Worm (Caenorhabditis elegans) whole organism, L4 larva: ENCODE results near the gene ZK218.3.

Experiments
- F26F4.8 ChIP-seq: fragments of 200-800 bp; sonication (Bioruptor generic); conservative IDR thresholded peaks from 2 replicates; pipeline ENCODE4 v1.3.6; 2022; ENCODE audit warnings: missing genetic modification characterization, missing compliant biosample characterization
- F44E2.7 ChIP-seq: fragments of 200-800 bp; sonication (Bioruptor generic); IDR thresholded peaks from 2 replicates; pipeline ENCODE4 v2.1.2; 2022; ENCODE audit warnings: missing genetic modification characterization, missing compliant biosample characterization
- F49E8.2 ChIP-seq: sonication (generic microtip); optimal IDR thresholded peaks from 2 replicates; lab custom pipeline; 2016; ENCODE audit warnings: missing compliant biosample characterization, mild to moderate bottlenecking, missing genetic modification characterization, borderline replicate concordance
- R02D3.7 ChIP-seq: fragments of 150-350 bp; sonication (generic microtip); optimal IDR thresholded peaks from 3 replicates; lab custom pipeline; 2014; ENCODE audit warnings: missing biosample characterization, missing genetic modification characterization
- Y105C5A.15 ChIP-seq: fragments of 200-800 bp; sonication (Bioruptor generic); IDR thresholded peaks from 2 replicates; pipeline ENCODE4 v1.3.6; 2022; ENCODE audit warnings: missing genetic modification characterization, missing compliant biosample characterization
- ZK546.5 ChIP-seq, 2 experiments: sonication (generic microtip); optimal IDR thresholded peaks; 2 replicates each; lab custom pipeline; 2017; ENCODE audit warnings: missing biosample characterization in 2 of 2, missing genetic modification characterization in 2 of 2
- ama-1 ChIP-seq: fragments of 150-350 bp; optimal IDR thresholded peaks from 2 replicates; lab custom pipeline; 2014; ENCODE audit warnings: inconsistent platforms, mixed read lengths
- arid-1 ChIP-seq: fragments of 200-800 bp; sonication (Bioruptor generic); conservative IDR thresholded peaks from 2 replicates; pipeline ENCODE4 v1.3.6; 2022; ENCODE audit warnings: missing genetic modification reagents, missing genetic modification characterization, missing compliant biosample characterization
- attf-4 ChIP-seq: sonication (generic microtip); optimal IDR thresholded peaks from 3 replicates; lab custom pipeline; 2017; ENCODE audit warnings: missing biosample characterization, missing genetic modification characterization
- ceh-20 ChIP-seq: fragments of 200-800 bp; sonication (Bioruptor generic); IDR thresholded peaks from 2 replicates; pipeline ENCODE4 v1.3.6; 2022; ENCODE audit warnings: missing genetic modification reagents, missing genetic modification characterization, missing compliant biosample characterization
- ceh-44 ChIP-seq: fragments of 200-800 bp; sonication (Bioruptor generic); IDR thresholded peaks from 2 replicates; pipeline ENCODE4 v1.3.6; 2022; ENCODE audit warnings: missing genetic modification reagents, missing genetic modification characterization, missing compliant biosample characterization
- ceh-82 ChIP-seq: sonication (generic microtip); optimal IDR thresholded peaks from 2 replicates; lab custom pipeline; 2017; ENCODE audit warnings: missing biosample characterization, missing genetic modification characterization
- ctbp-1 ChIP-seq: fragments of 200-800 bp; sonication (Bioruptor generic); IDR thresholded peaks from 2 replicates; pipeline ENCODE4 v1.3.6; 2022; ENCODE audit warnings: missing genetic modification reagents, missing genetic modification characterization, missing compliant biosample characterization
- daf-19 ChIP-seq: fragments of 200-800 bp; sonication (Bioruptor generic); conservative IDR thresholded peaks from 2 replicates; pipeline ENCODE4 v1.3.6; 2022; ENCODE audit warnings: missing genetic modification characterization, missing compliant biosample characterization
- daf-8 ChIP-seq: fragments of 200-800 bp; sonication (Bioruptor generic); IDR thresholded peaks from 2 replicates; pipeline ENCODE4 v1.3.6; 2022; ENCODE audit warnings: missing genetic modification characterization, missing compliant biosample characterization
- hif-1 ChIP-seq, 2 experiments: sonication (generic microtip); optimal IDR thresholded peaks; 2 replicates each; lab custom pipeline; 2016 to 2017; ENCODE audit warnings: missing compliant biosample characterization in 2 of 2, missing genetic modification characterization in 2 of 2, missing genetic modification reagents in 2 of 2, missing genotype in 2 of 2, mild to moderate bottlenecking in 1 of 2
- hlh-11 ChIP-seq: fragments of 200-800 bp; sonication (Bioruptor generic); optimal IDR thresholded peaks from 2 replicates; lab custom pipeline; 2018; ENCODE audit warnings: mild to moderate bottlenecking, missing genetic modification characterization, missing compliant biosample characterization
- hlh-30 ChIP-seq: sonication (generic microtip); optimal IDR thresholded peaks from 2 replicates; lab custom pipeline; 2017; ENCODE audit warnings: antibody characterized with exemption, mild to moderate bottlenecking, missing genetic modification characterization, missing compliant biosample characterization; ENCODE audit not compliant: insufficient read depth
- hmg-1.1 ChIP-seq: fragments of 200-800 bp; sonication (Bioruptor generic); IDR thresholded peaks from 2 replicates; pipeline ENCODE4 v1.3.6; 2022; ENCODE audit warnings: missing genetic modification reagents, missing genetic modification characterization, missing compliant biosample characterization
- jun-1 ChIP-seq: fragments of 150-350 bp; optimal IDR thresholded peaks from 2 replicates; lab custom pipeline; 2014; ENCODE audit warnings: missing biosample characterization, missing genetic modification reagents, missing genetic modification characterization
- lim-7 ChIP-seq: fragments of 200-800 bp; sonication (Bioruptor generic); IDR thresholded peaks from 2 replicates; pipeline ENCODE4 v1.3.6; 2022; ENCODE audit warnings: missing genetic modification characterization, missing compliant biosample characterization
- lin-13 ChIP-seq: fragments of 150-350 bp; optimal IDR thresholded peaks from 2 replicates; lab custom pipeline; 2014; ENCODE audit warnings: missing biosample characterization, missing genetic modification reagents, missing genetic modification characterization
- lin-38 ChIP-seq: fragments of 200-800 bp; sonication (Bioruptor generic); IDR thresholded peaks from 2 replicates; pipeline ENCODE4 v1.3.6; 2022; ENCODE audit warnings: missing genetic modification reagents, missing genetic modification characterization, missing compliant biosample characterization
- lin-39 ChIP-seq: fragments of 150-350 bp; optimal IDR thresholded peaks from 2 replicates; lab custom pipeline; 2014; ENCODE audit warnings: missing biosample characterization, missing genetic modification reagents, missing genetic modification characterization
- lir-3 ChIP-seq: sonication (generic microtip); optimal IDR thresholded peaks from 2 replicates; lab custom pipeline; 2016; ENCODE audit warnings: mild to moderate bottlenecking, missing genetic modification characterization, missing compliant biosample characterization
- mdt-29 ChIP-seq: fragments of 200-800 bp; sonication (Bioruptor generic); IDR thresholded peaks from 2 replicates; pipeline ENCODE4 v1.3.6; 2022; ENCODE audit warnings: missing genetic modification reagents, missing genetic modification characterization, missing compliant biosample characterization
- nhr-10 ChIP-seq: fragments of 150-350 bp; optimal IDR thresholded peaks from 2 replicates; lab custom pipeline; 2014; ENCODE audit warnings: missing biosample characterization, missing genetic modification characterization
- nhr-102 ChIP-seq: sonication (generic microtip); optimal IDR thresholded peaks from 2 replicates; lab custom pipeline; 2016; ENCODE audit warnings: mild to moderate bottlenecking, missing genetic modification characterization, moderate library complexity, missing compliant biosample characterization
- nhr-237 ChIP-seq: sonication (generic microtip); optimal IDR thresholded peaks from 2 replicates; lab custom pipeline; 2017; ENCODE audit warnings: missing biosample characterization, missing genetic modification characterization
- nhr-25 ChIP-seq: sonication (generic microtip); optimal IDR thresholded peaks from 2 replicates; lab custom pipeline; 2017; ENCODE audit warnings: missing genetic modification characterization, mild to moderate bottlenecking, missing compliant biosample characterization, antibody characterized with exemption, moderate library complexity, borderline replicate concordance; ENCODE audit not compliant: insufficient read depth
- nhr-6 ChIP-seq: fragments of 150-350 bp; optimal IDR thresholded peaks from 2 replicates; lab custom pipeline; 2014; ENCODE audit warnings: missing biosample characterization, missing genetic modification characterization
- pqm-1 ChIP-seq: sonication (generic microtip); optimal IDR thresholded peaks from 2 replicates; lab custom pipeline; 2017; ENCODE audit warnings: missing biosample characterization, missing genetic modification characterization
- spr-3 ChIP-seq: fragments of 200-800 bp; sonication (Bioruptor generic); optimal IDR thresholded peaks from 2 replicates; lab custom pipeline; 2018; ENCODE audit warnings: mild to moderate bottlenecking, missing genetic modification characterization, missing compliant biosample characterization
- unc-130 ChIP-seq: sonication (generic microtip); optimal IDR thresholded peaks from 2 replicates; lab custom pipeline; 2016; ENCODE audit warnings: missing genetic modification reagents, missing genetic modification characterization, missing compliant biosample characterization
- unc-39 ChIP-seq: sonication (generic microtip); optimal IDR thresholded peaks from 2 replicates; lab custom pipeline; 2017; ENCODE audit warnings: missing biosample characterization, missing genetic modification characterization
- zfp-3 ChIP-seq: fragments of 200-800 bp; sonication (Bioruptor generic); conservative IDR thresholded peaks from 2 replicates; pipeline ENCODE4 v1.3.6; 2022; ENCODE audit warnings: missing genetic modification reagents, missing genetic modification characterization, missing compliant biosample characterization
- zip-2 ChIP-seq: fragments of 150-350 bp; optimal IDR thresholded peaks from 2 replicates; lab custom pipeline; 2014; ENCODE audit warnings: missing biosample characterization, missing genetic modification characterization
- ztf-11 ChIP-seq: fragments of 150-350 bp; optimal IDR thresholded peaks from 2 replicates; lab custom pipeline; 2014; ENCODE audit warnings: missing biosample characterization, missing genetic modification characterization

The ZK218.3 gene

DNA sequence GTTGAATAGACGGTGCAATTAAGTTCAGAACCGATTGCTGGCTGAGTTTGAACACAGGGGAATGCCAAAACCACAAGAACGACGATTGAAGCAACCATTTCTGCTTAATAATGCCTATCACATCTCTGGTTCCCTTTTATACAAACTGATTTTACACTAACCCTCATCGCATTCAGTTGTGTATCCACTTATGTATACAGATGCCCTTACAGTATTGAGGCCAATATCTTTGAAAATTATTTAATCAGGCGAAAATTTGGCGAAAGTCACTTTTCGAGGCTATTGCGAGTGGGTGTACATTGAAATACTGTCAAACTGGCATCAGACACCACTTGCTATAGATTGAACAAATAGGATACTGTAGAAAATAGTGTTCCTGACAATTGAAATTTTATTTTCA lies at the start of gene ZK218.3, which contains the start of gene ZK218.4:
Gene ZK218.3 (minus strand): TSS at position 101 of the 400 bp plus-strand sequence.
Gene ZK218.4 (plus strand): TSS at position 186 of the 400 bp plus-strand sequence.
- no peak for TF ChIP-seq R02D3.7 (tag; lab: Kevin White, UChicago)

DNA sequence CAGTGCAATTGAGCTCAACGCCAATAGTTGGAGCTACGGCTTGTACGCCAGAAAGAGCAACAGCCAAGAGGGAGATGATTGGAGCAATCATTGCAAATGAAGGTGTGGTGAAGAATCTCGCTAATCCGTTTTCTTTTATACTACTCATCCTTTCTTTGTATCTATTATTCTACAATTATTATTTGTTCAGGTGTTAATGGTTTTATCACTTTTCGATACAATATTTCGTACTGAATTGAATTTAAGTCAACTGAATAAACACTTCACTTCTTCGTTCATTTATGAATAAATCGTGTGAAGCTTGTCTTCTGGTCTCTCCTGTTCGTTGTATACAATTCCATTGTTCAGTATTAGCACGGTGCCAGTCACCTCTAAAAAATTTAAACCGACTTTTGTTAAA lies 9.7 kb upstream of the ZK218.3 start, which contains the start of gene ZK218.11:
Gene ZK218.11 (minus strand): TSS at position 101 of the 400 bp plus-strand sequence.
- no peak for TF ChIP-seq ama-1

DNA sequence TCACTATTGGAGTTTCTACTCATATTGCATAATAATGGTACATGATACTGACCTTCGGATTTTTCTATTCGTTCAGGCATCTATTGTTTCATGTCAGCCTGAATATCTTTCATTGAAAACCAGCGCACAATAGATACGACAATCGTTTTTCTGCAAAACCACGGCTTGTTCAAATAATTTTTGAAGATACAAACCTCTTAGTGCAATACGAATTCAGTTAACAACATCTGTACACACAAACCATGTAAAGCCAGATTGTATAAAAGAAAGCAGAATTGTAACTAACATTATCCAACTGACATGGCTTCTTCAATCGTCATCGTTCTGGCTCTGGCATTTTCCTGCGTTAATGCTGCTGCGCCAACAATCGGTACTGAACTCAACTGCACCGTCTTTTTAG lies 6.9 kb upstream of the ZK218.3 start, which contains the start of gene ZK218.7:
Gene ZK218.7 (plus strand): TSS at position 301 of the 400 bp plus-strand sequence.
- TF ChIP-seq ceh-20 (GFP tag; lab: Robert Waterston, UW) (no peak), hmg-1.1 (GFP tag; lab: Robert Waterston, UW) (no peak), nhr-6 (no peak), Y105C5A.15 (GFP tag; lab: Robert Waterston, UW) (no peak), F49E8.2 (tag; lab: Kevin White, UChicago) (no peak), pqm-1 (no peak), F26F4.8 (GFP tag; lab: Robert Waterston, UW) (no peak), hlh-30 (tag; lab: Kevin White, UChicago) (no peak), unc-39 (tag; lab: Kevin White, UChicago) (no peak), lin-38 (GFP tag; lab: Robert Waterston, UW) (no peak)

DNA sequence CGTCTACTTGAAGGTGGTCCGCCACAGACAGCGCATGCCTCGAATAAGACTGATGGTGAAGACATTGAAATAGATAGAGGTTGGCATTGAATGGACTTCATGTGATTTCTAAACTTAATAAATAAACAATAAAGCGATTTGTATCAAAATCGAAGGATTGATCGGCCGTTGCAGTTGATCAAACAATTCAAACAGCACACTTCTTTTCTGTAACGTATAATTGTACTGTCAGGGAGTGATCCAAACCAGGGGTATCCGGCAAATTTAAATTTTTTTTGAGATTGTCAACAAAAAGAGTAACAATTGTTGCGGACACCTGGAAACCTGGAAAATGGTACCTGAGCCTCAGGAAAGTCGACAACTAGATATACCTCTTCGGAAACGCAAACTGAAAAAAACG lies 6.0 kb upstream of the ZK218.3 start, which contains the start of gene nhr-248:
Gene nhr-248 (minus strand): TSS at position 101 of the 400 bp plus-strand sequence.
- TF ChIP-seq F44E2.7 (no peak), ceh-20 (GFP tag; lab: Robert Waterston, UW) (no peak), nhr-25 (tag; lab: Kevin White, UChicago) (no peak), ZK546.5 (tag; optimal IDR thresholded peaks at IDR 0.05; lab: Kevin White, UChicago) (no peak), lir-3 (tag; lab: Kevin White, UChicago) (no peak), zfp-3 (no peak), spr-3 (GFP tag; lab: Kevin White, UChicago) (no peak), ceh-44 (GFP tag; lab: Robert Waterston, UW) (no peak), lin-13 (GFP tag; lab: Kevin White, UChicago) (no peak), ceh-82 (tag; lab: Kevin White, UChicago) (no peak), lin-39 (no peak), ztf-11 (tag; lab: Kevin White, UChicago) (no peak), arid-1 (GFP tag; lab: Robert Waterston, UW) (no peak), hmg-1.1 (GFP tag; lab: Robert Waterston, UW) (no peak), jun-1 (no peak), hlh-11 (tag; lab: Kevin White, UChicago) (no peak)

DNA sequence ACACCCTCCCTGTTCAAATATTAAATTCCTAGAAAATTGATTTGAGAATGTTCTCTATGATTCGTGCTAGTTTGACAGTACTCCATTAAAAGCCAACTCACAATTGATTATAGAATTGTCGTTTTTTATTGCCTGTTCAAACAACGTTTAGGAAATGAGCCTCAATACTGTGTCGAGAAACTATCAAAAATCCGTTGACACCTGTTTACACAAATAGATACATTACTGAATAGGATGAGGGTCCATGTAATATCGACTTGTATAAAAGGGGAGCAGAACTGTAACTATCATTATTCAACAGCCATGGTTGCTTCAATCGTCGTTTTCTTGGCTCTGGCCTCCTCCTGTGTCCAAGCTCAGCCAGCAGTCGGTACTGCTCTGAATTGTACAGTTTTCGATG lies 2.3 kb upstream of the ZK218.3 start, which contains the start of gene ZK218.5:
Gene ZK218.5 (plus strand): TSS at position 301 of the 400 bp plus-strand sequence.
- no peak for TF ChIP-seq hif-1 (tag; optimal IDR thresholded peaks at IDR 0.05; lab: Kevin White, UChicago)
- TF ChIP-seq nhr-6: no peak
- no peak for TF ChIP-seq nhr-102 (tag; lab: Kevin White, UChicago)
- TF ChIP-seq daf-8 (GFP tag; lab: Robert Waterston, UW): no peak
- TF ChIP-seq ceh-44 (GFP tag; lab: Robert Waterston, UW): no peak
- TF ChIP-seq zip-2 (tag; lab: Kevin White, UChicago): no peak
- TF ChIP-seq unc-130 (GFP tag; lab: Kevin White, UChicago): no peak
- no peak for TF ChIP-seq ctbp-1 (GFP tag; lab: Robert Waterston, UW)
- TF ChIP-seq mdt-29 (GFP tag; lab: Robert Waterston, UW): no peak
- TF ChIP-seq daf-19: no peak
- TF ChIP-seq F44E2.7: no peak
- no peak for TF ChIP-seq attf-4
- no peak for TF ChIP-seq nhr-237
- TF ChIP-seq ama-1: no peak
- no peak for TF ChIP-seq F26F4.8 (GFP tag; lab: Robert Waterston, UW)
- TF ChIP-seq nhr-10: no peak
- TF ChIP-seq lim-7: no peak
